Worm (Caenorhabditis elegans) whole organism, L1 larva: Measurements from ENCODE around the gene srj-11.

Experiments
- C16A3.4 ChIP-seq: fragments of 150-350 bp; optimal IDR thresholded peaks from 2 replicates; lab custom pipeline; 2014; ENCODE audit warnings: missing biosample characterization, missing genetic modification characterization
- C34B4.2 ChIP-seq: sonication (generic microtip); optimal IDR thresholded peaks from 2 replicates; lab custom pipeline; 2017; ENCODE audit warnings: mild to moderate bottlenecking, missing genetic modification characterization, missing compliant biosample characterization
- aly-2 ChIP-seq: fragments of 150-350 bp; optimal IDR thresholded peaks from 2 replicates; lab custom pipeline; 2014; ENCODE audit warnings: missing biosample characterization, missing genetic modification characterization
- blmp-1 ChIP-seq: fragments of 150-350 bp; optimal IDR thresholded peaks from 2 replicates; lab custom pipeline; 2014; ENCODE audit warnings: missing biosample characterization, missing genetic modification characterization
- ceh-82 ChIP-seq, 3 experiments: fragments of 150-350 bp in 1 of 3; sonication (generic microtip) in 2 of 3; optimal IDR thresholded peaks; 2 replicates each; lab custom pipeline; 2014 to 2017; ENCODE audit warnings: missing biosample characterization in 3 of 3, missing genetic modification characterization in 3 of 3
- ceh-88 ChIP-seq: fragments of 200-800 bp; sonication (Bioruptor generic); IDR thresholded peaks from 2 replicates; pipeline ENCODE4 v1.3.6; 2022; ENCODE audit warnings: missing genetic modification characterization, missing compliant biosample characterization
- ceh-90 ChIP-seq: sonication (generic microtip); optimal IDR thresholded peaks from 2 replicates; lab custom pipeline; 2016; ENCODE audit warnings: missing genetic modification characterization, missing compliant biosample characterization
- ces-1 ChIP-seq: fragments of 150-350 bp; optimal IDR thresholded peaks from 2 replicates; lab custom pipeline; 2014; ENCODE audit warnings: missing biosample characterization, missing genetic modification reagents, missing genetic modification characterization
- dpl-1 ChIP-seq, 3 experiments: fragments of 150-350 bp in 2 of 3; sonication (generic microtip) in 1 of 3; optimal IDR thresholded peaks; 2 replicates each; lab custom pipeline; 2014 to 2017; ENCODE audit warnings: missing biosample characterization in 3 of 3, missing genetic modification characterization in 3 of 3, missing genetic modification reagents in 3 of 3
- dsc-1 ChIP-seq: sonication (generic microtip); optimal IDR thresholded peaks from 2 replicates; lab custom pipeline; 2016; ENCODE audit warnings: mild to moderate bottlenecking, missing genetic modification characterization, missing compliant biosample characterization
- efl-1 ChIP-seq, 4 experiments: fragments of 150-350 bp; optimal IDR thresholded peaks in 3 of 4; peaks in 1 of 4; 1 replicate in 1 of 4; 2 replicates in 3 of 4; lab custom pipeline; 2014; ENCODE audit warnings: missing biosample characterization in 2 of 4, missing genetic modification characterization in 2 of 4, missing genetic modification reagents in 2 of 4
- egl-27 ChIP-seq, 2 experiments: fragments of 150-350 bp in 1 of 2; sonication (generic microtip); optimal IDR thresholded peaks; 3 replicates each; lab custom pipeline; 2017 to 2018; ENCODE audit warnings: missing biosample characterization in 2 of 2, missing genetic modification characterization in 2 of 2, missing genetic modification reagents in 2 of 2
- elt-2 ChIP-seq: sonication (generic microtip); optimal IDR thresholded peaks from 2 replicates; lab custom pipeline; 2016; ENCODE audit warnings: missing genetic modification characterization, mild to moderate bottlenecking, inconsistent platforms, missing compliant biosample characterization, missing genetic modification reagents
- ets-5 ChIP-seq: fragments of 200-800 bp; sonication (Bioruptor generic); IDR thresholded peaks from 2 replicates; pipeline ENCODE4 v1.3.6; 2022; ENCODE audit warnings: missing genetic modification characterization, missing compliant biosample characterization
- fkh-10 ChIP-seq: sonication (generic microtip); optimal IDR thresholded peaks from 2 replicates; lab custom pipeline; 2017; ENCODE audit warnings: missing biosample characterization, missing genetic modification reagents, missing genetic modification characterization
- fkh-4 ChIP-seq: sonication (generic microtip); optimal IDR thresholded peaks from 2 replicates; lab custom pipeline; 2016; ENCODE audit warnings: missing compliant biosample characterization, missing genetic modification characterization, borderline replicate concordance
- fkh-8 ChIP-seq: sonication (generic microtip); optimal IDR thresholded peaks from 2 replicates; lab custom pipeline; 2016; ENCODE audit warnings: mild to moderate bottlenecking, missing genetic modification characterization, missing compliant biosample characterization
- grh-1 ChIP-seq: fragments of 200-800 bp; sonication (Bioruptor generic); IDR thresholded peaks from 2 replicates; pipeline ENCODE4 v1.3.6; 2022; ENCODE audit warnings: missing genetic modification reagents, missing genetic modification characterization, missing compliant biosample characterization
- hlh-4 ChIP-seq: sonication (generic microtip); optimal IDR thresholded peaks from 2 replicates; lab custom pipeline; 2016; ENCODE audit warnings: mild to moderate bottlenecking, missing genetic modification characterization, missing compliant biosample characterization
- hpl-2 ChIP-seq: fragments of 150-350 bp; optimal IDR thresholded peaks from 2 replicates; lab custom pipeline; 2014; ENCODE audit warnings: missing biosample characterization, missing genetic modification reagents, missing genetic modification characterization
- isw-1 ChIP-seq: fragments of 200-800 bp; sonication (Bioruptor generic); IDR thresholded peaks from 2 replicates; pipeline ENCODE4 v1.3.6; 2022; ENCODE audit warnings: missing genetic modification characterization, missing compliant biosample characterization
- jun-1 ChIP-seq: fragments of 150-350 bp; optimal IDR thresholded peaks from 2 replicates; lab custom pipeline; 2014; ENCODE audit warnings: missing biosample characterization, missing genetic modification reagents, missing genetic modification characterization
- lin-15B ChIP-seq: fragments of 150-350 bp; sonication (generic microtip); optimal IDR thresholded peaks from 3 replicates; lab custom pipeline; 2014; ENCODE audit warnings: missing biosample characterization, missing genetic modification characterization
- lin-35 ChIP-seq, 2 experiments: fragments of 150-350 bp; optimal IDR thresholded peaks; 2 replicates each; lab custom pipeline; 2014; ENCODE audit warnings: missing biosample characterization in 2 of 2, missing genetic modification characterization in 2 of 2, missing genetic modification reagents in 2 of 2
- lir-3 ChIP-seq: sonication (generic microtip); optimal IDR thresholded peaks from 2 replicates; lab custom pipeline; 2016; ENCODE audit warnings: mild to moderate bottlenecking, missing genetic modification characterization, moderate library complexity, missing compliant biosample characterization; ENCODE audit not compliant: poor library complexity
- mab-9 ChIP-seq: fragments of 200-800 bp; sonication (Bioruptor generic); IDR thresholded peaks from 2 replicates; pipeline ENCODE4 v1.3.6; 2022; ENCODE audit warnings: missing genetic modification reagents, missing genetic modification characterization, missing compliant biosample characterization
- mdl-1 ChIP-seq, 2 experiments: fragments of 150-350 bp; optimal IDR thresholded peaks; 2 replicates each; lab custom pipeline; 2014 to 2017; ENCODE audit warnings: missing biosample characterization in 2 of 2, missing genetic modification characterization in 2 of 2, inconsistent platforms in 1 of 2
- nhr-11 ChIP-seq: fragments of 150-350 bp; optimal IDR thresholded peaks from 2 replicates; lab custom pipeline; 2014; ENCODE audit warnings: missing biosample characterization, missing genetic modification characterization
- nhr-28 ChIP-seq: fragments of 150-350 bp; optimal IDR thresholded peaks from 2 replicates; lab custom pipeline; 2014; ENCODE audit warnings: missing biosample characterization, missing genetic modification characterization
- pag-3 ChIP-seq: sonication (generic microtip); optimal IDR thresholded peaks from 2 replicates; lab custom pipeline; 2017; ENCODE audit warnings: missing genetic modification characterization, mild to moderate bottlenecking, missing compliant biosample characterization, antibody characterized with exemption, borderline replicate concordance; ENCODE audit not compliant: insufficient read depth
- skn-1 ChIP-seq: fragments of 150-350 bp; optimal IDR thresholded peaks from 2 replicates; lab custom pipeline; 2014; ENCODE audit warnings: missing biosample characterization, missing genetic modification characterization
- snpc-4 ChIP-seq: fragments of 150-350 bp; optimal IDR thresholded peaks from 2 replicates; lab custom pipeline; 2014; ENCODE audit warnings: missing biosample characterization, missing genetic modification characterization
- sox-4 ChIP-seq: sonication (generic microtip); optimal IDR thresholded peaks from 2 replicates; lab custom pipeline; 2016; ENCODE audit warnings: missing genetic modification characterization, missing compliant biosample characterization
- sptf-1 ChIP-seq: fragments of 150-350 bp; optimal IDR thresholded peaks from 2 replicates; lab custom pipeline; 2014; ENCODE audit warnings: missing biosample characterization, missing genetic modification characterization
- sup-37 ChIP-seq: fragments of 200-800 bp; sonication (Bioruptor generic); optimal IDR thresholded peaks from 2 replicates; lab custom pipeline; 2018; ENCODE audit warnings: mild to moderate bottlenecking, missing genetic modification characterization, missing compliant biosample characterization
- swsn-7 ChIP-seq: sonication (generic microtip); optimal IDR thresholded peaks from 2 replicates; lab custom pipeline; 2016; ENCODE audit warnings: missing genetic modification characterization, missing compliant biosample characterization
- tbx-2 ChIP-seq: sonication (generic microtip); optimal IDR thresholded peaks from 2 replicates; lab custom pipeline; 2016; ENCODE audit warnings: missing genetic modification characterization, missing compliant biosample characterization
- tlp-1 ChIP-seq: fragments of 150-350 bp; optimal IDR thresholded peaks from 2 replicates; lab custom pipeline; 2014; ENCODE audit warnings: missing biosample characterization, missing genetic modification characterization
- unc-130 ChIP-seq: fragments of 150-350 bp; optimal IDR thresholded peaks from 2 replicates; lab custom pipeline; 2017; ENCODE audit warnings: missing biosample characterization, missing genetic modification characterization, inconsistent platforms
- vab-15 ChIP-seq: sonication (generic microtip); optimal IDR thresholded peaks from 2 replicates; lab custom pipeline; 2017; ENCODE audit warnings: missing genotype, mild to moderate bottlenecking, missing genetic modification characterization, missing compliant biosample characterization
- xbp-1 ChIP-seq: sonication (generic microtip); optimal IDR thresholded peaks from 2 replicates; lab custom pipeline; 2016; ENCODE audit warnings: missing genetic modification characterization, missing compliant biosample characterization
- zip-4 ChIP-seq: fragments of 200-800 bp; sonication (Bioruptor generic); optimal IDR thresholded peaks from 2 replicates; lab custom pipeline; 2018; ENCODE audit warnings: mild to moderate bottlenecking, missing genetic modification characterization, moderate library complexity, missing compliant biosample characterization
- ztf-11 ChIP-seq, 2 experiments: sonication (generic microtip); optimal IDR thresholded peaks; 2 replicates each; lab custom pipeline; 2016 to 2017; ENCODE audit warnings: missing genetic modification characterization in 2 of 2, missing biosample characterization in 1 of 2, missing compliant biosample characterization in 1 of 2

srj-11 gene

ce11 chrV:3284629-3285028, 43.4 kb downstream of the srj-11 start, which contains the start of gene F35F10.5:
Gene F35F10.5 (plus strand): TSS chrV:3284929.
- TF ChIP-seq sup-37 (GFP tag; lab: Kevin White, UChicago) (no peak), C16A3.4 (tag; lab: Kevin White, UChicago) (no peak), hlh-4 (tag; lab: Kevin White, UChicago) (no peak), vab-15 (no peak), grh-1 (GFP tag; lab: Robert Waterston, UW) (no peak), ets-5 (GFP tag; lab: Robert Waterston, UW) (no peak), hpl-2 (GFP tag; lab: Kevin White, UChicago) (no peak), sox-4 (tag; lab: Kevin White, UChicago) (no peak), lin-15B (tag; lab: Kevin White, UChicago) (no peak), snpc-4 (tag; lab: Kevin White, UChicago) (no peak), jun-1 (tag; lab: Kevin White, UChicago) (no peak), dsc-1 (tag; lab: Kevin White, UChicago) (no peak), zip-4 (GFP tag; lab: Kevin White, UChicago) (no peak), unc-130 (tag; lab: Kevin White, UChicago) (no peak), skn-1 (tag; lab: Kevin White, UChicago) (no peak)

- no peak for TF ChIP-seq elt-2 (tag; lab: Kevin White, UChicago)
- no peak for TF ChIP-seq C34B4.2 (tag; lab: Kevin White, UChicago)
- TF ChIP-seq fkh-8 (tag; lab: Kevin White, UChicago), result no peak
- no peak for TF ChIP-seq snpc-4 (tag; lab: Kevin White, UChicago)
- no peak for TF ChIP-seq aly-2 (tag; lab: Kevin White, UChicago)
- TF ChIP-seq dpl-1 (GFP tag; optimal IDR thresholded peaks at IDR 0.05; lab: Kevin White, UChicago), result no peak
- TF ChIP-seq tlp-1, result no peak
- TF ChIP-seq nhr-11, result no peak
- TF ChIP-seq hpl-2 (GFP tag; lab: Kevin White, UChicago), result no peak
- TF ChIP-seq xbp-1 (tag; lab: Kevin White, UChicago), result no peak
- TF ChIP-seq nhr-28 (tag; lab: Kevin White, UChicago), result no peak
- TF ChIP-seq isw-1, result no peak
- TF ChIP-seq fkh-10 (GFP tag; lab: Kevin White, UChicago), result no peak
- no peak for TF ChIP-seq mab-9 (GFP tag; lab: Robert Waterston, UW)
- TF ChIP-seq sptf-1 (tag; lab: Kevin White, UChicago), result no peak
- TF ChIP-seq lin-35 (GFP tag; optimal IDR thresholded peaks at IDR 0.05; lab: Kevin White, UChicago), result no peak
- no peak for TF ChIP-seq skn-1 (tag; lab: Kevin White, UChicago)
- no peak for TF ChIP-seq ceh-82 (tag; optimal IDR thresholded peaks at IDR 0.05; lab: Kevin White, UChicago)
- no peak for TF ChIP-seq grh-1 (GFP tag; lab: Robert Waterston, UW)
Measured at ce11 chrV:3287330-3287729, 46.1 kb downstream of the srj-11 start, which contains the start of gene F35F10.7. Gene F35F10.7 (minus strand): TSS chrV:3287430.

- TF ChIP-seq lir-3 (tag; lab: Kevin White, UChicago) (no peak), ces-1 (no peak), fkh-4 (no peak), blmp-1 (tag; lab: Kevin White, UChicago) (no peak), tbx-2 (no peak), ceh-90 (tag; lab: Kevin White, UChicago) (no peak), ceh-88 (GFP tag; lab: Robert Waterston, UW) (no peak), egl-27 (tag; optimal IDR thresholded peaks at IDR 0.05; lab: Kevin White, UChicago) (no peak), swsn-7 (no peak), ztf-11 (tag; optimal IDR thresholded peaks at IDR 0.05; lab: Kevin White, UChicago) (no peak), efl-1 (optimal IDR thresholded peaks at IDR 0.05; lab: Kevin White, UChicago) (no peak), efl-1 (GFP tag; optimal IDR thresholded peaks at IDR 0.05 in 1 of 2; lab: Kevin White, UChicago) (no peak), nhr-28 (tag; lab: Kevin White, UChicago) (no peak), mdl-1 (tag; optimal IDR thresholded peaks at IDR 0.05; lab: Kevin White, UChicago) (no peak), elt-2 (tag; lab: Kevin White, UChicago) (no peak), pag-3 (tag; lab: Kevin White, UChicago) (no peak), vab-15 (no peak)
Measured at ce11 chrV:3288134-3288533, 46.9 kb downstream of the srj-11 start.
